Fruit fly (Drosophila melanogaster): Measurements from ENCODE around the gene ALiX.

Gene ALiX

dm6 chr3R:27699540-27700228, at the start of gene ALiX:
Gene ALiX (minus strand): TSS chr3R:27700110.
- TF ChIP-seq pan (optimal IDR thresholded peaks at IDR 0.05), result no peak
- TF ChIP-seq EcR (GFP tag; optimal IDR thresholded peaks at IDR 0.05), result no peak
- TF ChIP-seq CG8478 (optimal IDR thresholded peaks at IDR 0.05), result no peak
- no peak for TF ChIP-seq usp (GFP tag; optimal IDR thresholded peaks at IDR 0.05)
- TF ChIP-seq Dll (optimal IDR thresholded peaks at IDR 0.05), result no peak
- TF ChIP-seq psq (optimal IDR thresholded peaks at IDR 0.05), result no peak

- TF ChIP-seq Dll (optimal IDR thresholded peaks at IDR 0.05), result no peak
- no peak for TF ChIP-seq CG8478 (optimal IDR thresholded peaks at IDR 0.05)
- no peak for TF ChIP-seq pan (optimal IDR thresholded peaks at IDR 0.05)
- no peak for TF ChIP-seq EcR (GFP tag; optimal IDR thresholded peaks at IDR 0.05)
- TF ChIP-seq psq (optimal IDR thresholded peaks at IDR 0.05), result no peak
- no peak for TF ChIP-seq usp (GFP tag; optimal IDR thresholded peaks at IDR 0.05)
Observed at dm6 chr3R:27740692-27741091, 40.8 kb upstream of the ALiX start.

- TF ChIP-seq usp (GFP tag; optimal IDR thresholded peaks at IDR 0.05) (no peak), EcR (GFP tag; optimal IDR thresholded peaks at IDR 0.05) (no peak), pan (optimal IDR thresholded peaks at IDR 0.05) (no peak), Dll (optimal IDR thresholded peaks at IDR 0.05) (no peak), CG8478 (optimal IDR thresholded peaks at IDR 0.05) (no peak), psq (optimal IDR thresholded peaks at IDR 0.05) (no peak)
Observed at dm6 chr3R:27739999-27740398, 40.1 kb upstream of the ALiX start.

dm6 chr3R:27738287-27738686, 38.4 kb upstream of the ALiX start:
- TF ChIP-seq Dll (optimal IDR thresholded peaks at IDR 0.05) (no peak), CG8478 (optimal IDR thresholded peaks at IDR 0.05) (no peak), EcR (GFP tag; optimal IDR thresholded peaks at IDR 0.05) (peak in 1 of 2 experiments; percentile 5), pan (optimal IDR thresholded peaks at IDR 0.05) (no peak), usp (GFP tag; optimal IDR thresholded peaks at IDR 0.05) (no peak)

- no peak for TF ChIP-seq pan (optimal IDR thresholded peaks at IDR 0.05)
- no peak for TF ChIP-seq Dll (optimal IDR thresholded peaks at IDR 0.05)
- no peak for TF ChIP-seq EcR (GFP tag; optimal IDR thresholded peaks at IDR 0.05)
- no peak for TF ChIP-seq CG8478 (optimal IDR thresholded peaks at IDR 0.05)
- no peak for TF ChIP-seq usp (GFP tag; optimal IDR thresholded peaks at IDR 0.05)
- no peak for TF ChIP-seq psq (optimal IDR thresholded peaks at IDR 0.05)
Observed at dm6 chr3R:27737038-27737437, 37.1 kb upstream of the ALiX start.

- TF ChIP-seq EcR (GFP tag; optimal IDR thresholded peaks at IDR 0.05) (no peak), CG8478 (optimal IDR thresholded peaks at IDR 0.05) (peak; percentile 60)
Observed at dm6 chr3R:27736367-27737005, 36.6 kb upstream of the ALiX start, which contains the start of gene Ets98B. Gene Ets98B (plus strand): TSS chr3R:27736538.

dm6 chr3R:27706581-27707181, 6.8 kb upstream of the ALiX start, which contains the start of the genes CROT and CG12877:
Gene CROT (minus strand): TSS chr3R:27706751.
Gene CG12877 (plus strand): TSS chr3R:27707100.
- TF ChIP-seq CG8478 (optimal IDR thresholded peaks at IDR 0.05), result no peak

dm6 chr3R:27706039-27706580, 6.2 kb upstream of the ALiX start:
- no peak for TF ChIP-seq psq (optimal IDR thresholded peaks at IDR 0.05)
- TF ChIP-seq Dll (optimal IDR thresholded peaks at IDR 0.05), result no peak
- no peak for TF ChIP-seq EcR (GFP tag; optimal IDR thresholded peaks at IDR 0.05)
- no peak for TF ChIP-seq usp (GFP tag; optimal IDR thresholded peaks at IDR 0.05)
- TF ChIP-seq CG8478 (optimal IDR thresholded peaks at IDR 0.05), result no peak
- no peak for TF ChIP-seq pan (optimal IDR thresholded peaks at IDR 0.05)

- TF ChIP-seq usp (GFP tag; optimal IDR thresholded peaks at IDR 0.05), result no peak
- no peak for TF ChIP-seq pan (optimal IDR thresholded peaks at IDR 0.05)
- TF ChIP-seq EcR (GFP tag; optimal IDR thresholded peaks at IDR 0.05), result no peak
- no peak for TF ChIP-seq CG8478 (optimal IDR thresholded peaks at IDR 0.05)
- TF ChIP-seq psq (optimal IDR thresholded peaks at IDR 0.05), result no peak
- TF ChIP-seq Dll (optimal IDR thresholded peaks at IDR 0.05), result no peak
Observed at dm6 chr3R:27700229-27700573, 291 bp upstream of the ALiX start, which contains the start of gene btz. Gene btz (plus strand): TSS chr3R:27700361.

- TF ChIP-seq Dll (optimal IDR thresholded peaks at IDR 0.05), result no peak
- no peak for TF ChIP-seq pan (optimal IDR thresholded peaks at IDR 0.05)
- TF ChIP-seq EcR (GFP tag; optimal IDR thresholded peaks at IDR 0.05), result no peak
- TF ChIP-seq psq (optimal IDR thresholded peaks at IDR 0.05), result no peak
- no peak for TF ChIP-seq usp (GFP tag; optimal IDR thresholded peaks at IDR 0.05)
- TF ChIP-seq CG8478 (optimal IDR thresholded peaks at IDR 0.05), result no peak
Observed at dm6 chr3R:27695019-27695418, 4.9 kb downstream of the ALiX start, which contains the start of gene HSPBAP1. Gene HSPBAP1 (plus strand): TSS chr3R:27695235.

- TF ChIP-seq EcR (GFP tag; optimal IDR thresholded peaks at IDR 0.05), result no peak
- TF ChIP-seq CG8478 (optimal IDR thresholded peaks at IDR 0.05), result no peak
- no peak for TF ChIP-seq psq (optimal IDR thresholded peaks at IDR 0.05)
Observed at dm6 chr3R:27694583-27694982, 5.3 kb downstream of the ALiX start, which contains the start of gene Acp98AB. Gene Acp98AB (plus strand): TSS chr3R:27694883.

- no peak for TF ChIP-seq psq (optimal IDR thresholded peaks at IDR 0.05)
- TF ChIP-seq pan (optimal IDR thresholded peaks at IDR 0.05), result peak; percentile 61
- no peak for TF ChIP-seq EcR (GFP tag; optimal IDR thresholded peaks at IDR 0.05)
- no peak for TF ChIP-seq usp (GFP tag; optimal IDR thresholded peaks at IDR 0.05)
- TF ChIP-seq Dll (optimal IDR thresholded peaks at IDR 0.05), result no peak
Observed at dm6 chr3R:27694018-27694417, 5.9 kb downstream of the ALiX start, which contains the start of gene CG43319. Gene CG43319 (plus strand): TSS chr3R:27694318.

All from whole organism.